Fruit fly (Drosophila melanogaster) whole organism: ENCODE results near the gene gNacalpha.

Experiments
- CG8478 ChIP-seq: fragments of >200 bp; optimal IDR thresholded peaks from 2 replicates; lab custom pipeline; 2018; ENCODE audit warnings: inconsistent platforms
- Dll ChIP-seq: fragments of >200 bp; optimal IDR thresholded peaks from 2 replicates; lab custom pipeline; 2017
- EcR ChIP-seq, 2 experiments: fragments of >200 bp; optimal IDR thresholded peaks; 2 replicates each; lab custom pipeline; 2017; ENCODE audit warnings: missing biosample characterization in 2 of 2, missing genetic modification characterization in 2 of 2, missing genetic modification reagents in 2 of 2
- pan ChIP-seq: fragments of >200 bp; optimal IDR thresholded peaks from 2 replicates; lab custom pipeline; 2017
- psq ChIP-seq: fragments of >200 bp; optimal IDR thresholded peaks from 2 replicates; lab custom pipeline; 2017
- usp ChIP-seq: fragments of >200 bp; optimal IDR thresholded peaks from 2 replicates; lab custom pipeline; 2017; ENCODE audit warnings: missing biosample characterization, missing genetic modification characterization, mixed read lengths

gNacalpha gene

DNA sequence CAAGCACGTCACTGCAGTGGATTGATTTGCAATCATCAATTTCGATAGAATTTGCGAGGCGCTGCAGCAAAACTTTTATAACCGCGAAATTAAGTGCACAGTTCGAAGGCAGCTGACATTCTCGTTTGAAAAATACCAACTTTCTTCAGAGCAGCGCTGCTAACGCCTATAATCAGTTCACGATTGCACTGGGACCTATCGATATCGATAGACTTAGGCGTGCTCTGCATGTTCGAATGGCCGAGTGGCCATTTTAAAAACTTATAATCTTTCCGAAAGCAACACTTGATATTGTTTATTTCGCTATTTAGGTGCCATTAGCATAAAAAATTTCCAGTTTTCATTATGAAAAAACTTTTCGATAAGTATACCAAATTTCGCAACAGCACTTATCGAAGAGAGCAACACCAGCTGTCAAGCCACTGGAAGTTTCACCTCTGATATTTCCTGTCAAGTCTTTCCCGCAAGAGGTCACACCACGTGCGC, at the start of gene gNacalpha:
Gene gNacalpha, plus strand, starts transcription at position 436 of the 486 bp plus-strand sequence.
- TF ChIP-seq usp (GFP tag; lab: Kevin White, UChicago) (no peak), EcR (GFP tag; optimal IDR thresholded peaks at IDR 0.05; lab: Kevin White, UChicago) (no peak), psq (no peak), pan (lab: Kevin White, UChicago) (no peak), Dll (lab: Kevin White, UChicago) (no peak), CG8478 (lab: Kevin White, UChicago) (no peak)

DNA sequence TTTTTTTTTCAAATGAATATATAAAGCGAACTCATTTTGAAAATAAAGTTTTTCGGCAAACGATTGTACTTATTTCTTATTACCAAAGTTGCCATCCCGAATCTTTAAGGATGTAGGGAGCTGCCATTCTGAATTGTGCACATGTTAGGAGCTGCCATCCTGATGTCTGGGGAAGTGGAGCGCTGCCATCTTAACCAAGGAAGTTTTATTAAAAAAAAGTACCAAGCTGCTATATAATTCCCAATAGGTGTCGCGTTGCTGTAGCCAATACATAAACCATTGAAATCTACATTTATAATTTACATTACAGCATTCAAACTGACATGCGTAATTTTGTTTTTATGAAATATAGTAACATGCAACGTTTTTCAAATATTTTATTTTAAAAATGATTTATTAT, 30.5 kb upstream of the gNacalpha start:
- TF ChIP-seq CG8478 (lab: Kevin White, UChicago) (no peak), usp (GFP tag; lab: Kevin White, UChicago) (no peak), Dll (lab: Kevin White, UChicago) (no peak), EcR (GFP tag; optimal IDR thresholded peaks at IDR 0.05; lab: Kevin White, UChicago) (no peak), pan (lab: Kevin White, UChicago) (no peak), psq (no peak)

DNA sequence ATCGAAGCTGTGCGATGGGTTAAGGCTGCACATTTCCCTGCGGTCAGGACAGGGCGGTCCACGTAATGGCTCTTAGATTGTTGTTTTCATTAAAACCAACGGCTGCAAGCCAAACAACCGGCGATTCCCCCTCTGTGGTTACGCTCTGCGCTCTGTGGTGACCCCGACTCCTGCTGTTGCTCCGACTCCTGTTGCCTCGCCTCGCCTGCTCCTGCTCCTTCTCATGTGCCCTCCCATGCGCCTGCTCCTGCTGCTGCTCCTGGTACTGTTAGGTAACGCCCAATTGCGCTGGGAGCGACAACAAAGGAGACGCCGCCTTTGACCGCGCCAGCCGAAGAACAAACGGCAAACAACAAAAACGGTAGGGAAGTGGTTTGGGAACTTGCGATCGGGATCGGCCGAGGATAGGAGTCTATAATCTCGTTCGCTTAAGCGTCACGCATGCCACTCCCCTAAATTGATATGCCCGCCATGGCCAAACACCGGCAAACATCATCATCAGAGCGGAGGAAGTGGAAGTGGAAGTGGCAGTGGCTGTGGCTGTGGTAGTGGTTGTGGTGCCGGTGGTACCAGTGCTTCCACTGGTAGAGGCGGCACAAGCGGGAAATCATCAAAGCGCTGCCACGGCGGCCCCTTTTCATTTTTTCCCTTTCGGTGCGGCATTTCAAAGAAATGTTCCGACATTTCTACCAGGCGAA, 29.8 kb upstream of the gNacalpha start:
- TF ChIP-seq Dll (lab: Kevin White, UChicago) (peak; percentile 76), psq (no peak), EcR (GFP tag; optimal IDR thresholded peaks at IDR 0.05; lab: Kevin White, UChicago) (no peak), CG8478 (lab: Kevin White, UChicago) (no peak)

DNA sequence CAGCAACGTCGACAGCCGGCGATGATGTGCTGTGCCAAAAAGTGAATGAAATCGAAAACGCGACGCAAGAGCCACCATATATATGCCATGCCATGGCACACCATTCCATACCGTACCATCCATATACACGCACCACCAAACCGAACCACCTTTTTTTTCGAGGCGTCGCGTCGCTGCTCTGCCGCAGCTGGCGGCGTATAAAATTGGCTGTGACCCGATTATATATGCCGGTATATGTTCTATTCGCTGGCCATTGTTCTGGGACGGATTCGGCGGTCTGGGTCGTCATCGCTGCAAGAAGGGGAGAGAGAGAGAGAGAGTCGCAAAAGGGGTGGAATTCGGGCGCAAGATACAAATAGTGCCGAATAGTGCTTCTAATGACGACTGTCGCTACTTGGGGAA, 29.2 kb upstream of the gNacalpha start:
- TF ChIP-seq psq, result no peak
- TF ChIP-seq pan (lab: Kevin White, UChicago), result no peak
- TF ChIP-seq usp (GFP tag; lab: Kevin White, UChicago), result no peak
- TF ChIP-seq CG8478 (lab: Kevin White, UChicago), result no peak

DNA sequence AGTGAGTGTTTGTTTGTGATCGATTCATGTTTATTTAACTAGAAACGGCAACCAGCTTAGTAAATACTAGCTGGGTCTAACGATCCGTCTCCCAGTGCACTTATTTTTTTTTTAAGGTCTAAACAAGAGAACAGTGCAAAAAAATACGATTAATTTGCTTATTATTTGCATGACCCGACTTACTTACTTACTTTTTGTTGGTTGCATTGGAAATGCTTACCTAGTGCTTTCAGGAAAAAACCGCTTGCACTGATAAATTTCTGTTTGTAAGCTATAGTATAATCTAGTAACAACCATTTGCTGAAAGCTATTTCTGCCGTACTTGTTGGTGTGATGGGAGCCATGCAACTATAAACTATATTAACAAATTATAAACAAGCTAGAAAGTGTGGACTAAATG, 28.1 kb upstream of the gNacalpha start:
- TF ChIP-seq psq (no peak), EcR (GFP tag; optimal IDR thresholded peaks at IDR 0.05; lab: Kevin White, UChicago) (no peak), CG8478 (lab: Kevin White, UChicago) (no peak), Dll (lab: Kevin White, UChicago) (no peak), usp (GFP tag; lab: Kevin White, UChicago) (no peak), pan (lab: Kevin White, UChicago) (no peak)

DNA sequence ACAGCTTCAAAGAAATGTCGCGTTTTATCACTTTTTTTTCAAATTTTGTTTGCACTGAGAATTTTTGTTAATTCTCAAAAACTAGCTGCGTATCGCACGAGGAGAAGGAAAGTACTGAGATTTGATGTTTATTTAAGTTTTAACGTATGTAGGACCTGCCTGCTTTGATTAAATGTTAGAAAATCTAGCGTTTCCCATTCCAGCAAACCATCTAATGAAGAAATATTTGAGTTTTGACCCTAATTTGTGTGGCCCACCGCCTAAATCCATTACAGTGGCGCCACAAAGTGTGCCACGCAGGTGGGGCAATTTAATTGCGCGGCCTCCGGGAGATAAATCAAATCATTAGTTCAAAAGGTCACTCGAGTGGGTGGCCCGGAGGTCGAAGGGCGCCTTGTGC, 10.2 kb upstream of the gNacalpha start, which contains the start of gene CG4375:
Gene CG4375, minus strand, starts transcription at position 101 of the 400 bp plus-strand sequence.
- TF ChIP-seq CG8478 (lab: Kevin White, UChicago) (no peak), usp (GFP tag; lab: Kevin White, UChicago) (no peak), Dll (lab: Kevin White, UChicago) (no peak), pan (lab: Kevin White, UChicago) (no peak), psq (no peak)

DNA sequence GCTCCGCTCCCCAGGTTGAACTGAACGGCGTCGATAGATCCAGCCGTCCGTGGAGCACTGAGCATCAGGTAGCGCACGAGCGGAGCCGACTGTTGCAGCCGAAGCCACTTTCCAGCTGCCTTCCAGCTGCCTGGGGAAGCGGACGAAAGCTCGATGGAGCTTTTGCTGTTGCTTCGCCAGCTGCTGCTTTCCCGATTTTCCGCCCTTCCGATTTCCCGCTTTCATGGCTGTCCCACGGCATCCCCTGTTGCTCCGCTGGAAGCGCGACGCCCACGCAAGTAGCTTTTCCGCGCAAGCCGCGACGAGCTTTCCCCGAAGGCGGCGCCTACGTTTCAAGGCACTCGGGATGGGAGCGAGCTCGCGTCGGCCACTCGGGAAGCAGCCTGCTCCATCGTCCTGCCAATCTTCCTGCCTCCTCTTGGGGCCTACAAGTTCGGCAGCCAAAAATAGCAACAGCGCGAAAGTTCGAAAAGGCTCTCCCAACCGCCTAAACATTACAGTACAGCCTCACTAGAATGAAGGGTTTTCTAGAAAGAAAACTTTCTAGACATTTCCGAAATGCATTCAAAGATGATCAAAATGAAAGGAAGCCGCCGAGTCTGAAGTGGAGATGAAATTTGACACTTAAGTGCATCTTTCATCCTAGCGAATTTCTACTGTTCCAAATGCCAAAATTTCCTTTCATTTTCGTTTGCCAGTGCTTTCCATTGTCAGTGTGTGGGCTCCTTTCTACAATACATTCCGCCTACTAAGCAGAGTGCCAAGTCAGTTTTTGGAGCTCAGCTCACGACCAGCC, 6.3 kb downstream of the gNacalpha start:
- TF ChIP-seq EcR (GFP tag; optimal IDR thresholded peaks at IDR 0.05; lab: Kevin White, UChicago), result no peak
- TF ChIP-seq pan (lab: Kevin White, UChicago), result no peak
- no peak for TF ChIP-seq Dll (lab: Kevin White, UChicago)
- no peak for TF ChIP-seq usp (GFP tag; lab: Kevin White, UChicago)
- TF ChIP-seq CG8478 (lab: Kevin White, UChicago), result no peak
- no peak for TF ChIP-seq psq

DNA sequence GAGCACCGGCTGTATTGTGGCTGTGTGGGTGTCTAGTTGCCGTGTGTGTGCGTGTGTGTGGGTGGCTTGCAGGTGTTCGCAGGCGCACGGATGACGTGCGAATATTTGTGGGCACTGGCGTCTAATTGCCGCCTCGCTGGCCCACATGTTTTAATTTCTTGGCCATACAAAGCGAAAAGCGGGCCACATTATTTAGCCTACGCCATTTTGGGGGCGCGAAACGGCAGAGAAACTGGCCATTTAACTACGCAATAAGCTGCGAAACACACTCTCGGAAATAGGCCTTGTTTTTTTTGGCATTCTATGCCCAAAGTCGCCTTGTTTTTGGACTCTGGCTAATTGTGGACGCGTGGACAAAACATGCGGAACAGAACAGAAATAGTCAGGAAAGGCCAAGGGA, 10.2 kb downstream of the gNacalpha start:
- TF ChIP-seq CG8478 (lab: Kevin White, UChicago) (no peak), psq (no peak), usp (GFP tag; lab: Kevin White, UChicago) (no peak), Dll (lab: Kevin White, UChicago) (no peak), pan (lab: Kevin White, UChicago) (no peak), EcR (GFP tag; optimal IDR thresholded peaks at IDR 0.05; lab: Kevin White, UChicago) (no peak)

DNA sequence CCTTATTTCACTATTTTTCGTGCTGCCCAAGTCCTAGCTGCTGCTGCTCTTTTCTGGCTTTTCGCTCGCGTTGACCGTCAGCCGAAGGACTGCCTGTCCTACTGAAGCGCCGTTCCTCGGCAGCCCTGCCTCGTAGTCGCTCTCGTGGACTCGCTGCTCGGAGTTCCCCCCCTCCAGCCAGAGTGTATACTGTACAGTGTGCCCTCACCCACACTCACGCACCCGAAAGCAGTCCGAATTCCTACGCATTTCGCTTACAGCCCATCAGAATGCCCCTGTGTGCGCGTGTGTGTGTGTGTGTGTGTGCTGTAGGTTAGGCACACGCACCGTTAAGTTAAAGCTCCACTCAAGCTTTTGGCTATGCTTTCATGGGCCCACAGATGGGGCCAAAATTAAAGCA, 10.9 kb downstream of the gNacalpha start, which contains the start of gene IA-2:
Gene IA-2, minus strand, starts transcription at position 89 of the 400 bp plus-strand sequence.
- TF ChIP-seq psq, result no peak
- no peak for TF ChIP-seq usp (GFP tag; lab: Kevin White, UChicago)

DNA sequence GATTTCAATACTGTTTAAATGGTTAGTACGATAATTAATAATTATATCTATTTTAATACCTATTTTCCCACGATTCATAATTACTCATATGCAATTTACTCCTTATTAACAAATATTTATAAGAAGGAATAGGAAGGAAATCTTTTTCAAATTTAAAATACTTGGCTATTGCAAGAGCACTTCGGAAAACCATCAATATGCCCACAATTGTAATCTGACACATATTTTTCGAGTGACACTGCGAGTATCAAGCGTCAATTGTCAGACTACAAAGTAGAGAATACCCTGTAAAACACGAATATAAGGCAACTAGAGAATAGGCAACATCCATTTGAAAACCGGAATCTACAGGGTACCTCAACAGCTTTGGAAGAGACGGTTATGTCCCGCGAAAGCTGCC, 11.4 kb downstream of the gNacalpha start:
- TF ChIP-seq usp (GFP tag; lab: Kevin White, UChicago) (no peak), psq (no peak), pan (lab: Kevin White, UChicago) (no peak)

DNA sequence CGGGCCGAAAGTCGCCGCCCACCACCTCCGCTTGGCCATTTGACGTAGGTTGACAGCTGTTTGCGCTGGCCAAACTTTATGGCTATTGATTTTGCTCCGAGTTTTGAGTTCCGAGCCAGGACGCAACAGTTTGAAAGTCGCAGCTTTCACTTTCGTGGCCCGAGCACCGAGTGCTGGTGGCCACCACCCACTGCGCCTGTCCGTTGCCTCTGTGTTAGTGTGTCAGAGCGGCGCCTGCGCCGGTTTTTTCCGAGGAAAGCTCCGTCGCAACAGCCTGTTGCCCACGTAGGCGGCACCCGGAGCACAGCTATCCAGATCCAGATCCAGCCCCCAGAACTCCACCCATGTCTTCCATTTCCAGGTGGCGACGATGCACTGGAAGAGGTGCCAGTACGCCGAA, 11.8 kb downstream of the gNacalpha start:
- TF ChIP-seq EcR (GFP tag; optimal IDR thresholded peaks at IDR 0.05; lab: Kevin White, UChicago), result no peak
- TF ChIP-seq pan (lab: Kevin White, UChicago), result no peak
- no peak for TF ChIP-seq usp (GFP tag; lab: Kevin White, UChicago)
- no peak for TF ChIP-seq Dll (lab: Kevin White, UChicago)
- TF ChIP-seq CG8478 (lab: Kevin White, UChicago), result no peak
- TF ChIP-seq psq, result no peak

DNA sequence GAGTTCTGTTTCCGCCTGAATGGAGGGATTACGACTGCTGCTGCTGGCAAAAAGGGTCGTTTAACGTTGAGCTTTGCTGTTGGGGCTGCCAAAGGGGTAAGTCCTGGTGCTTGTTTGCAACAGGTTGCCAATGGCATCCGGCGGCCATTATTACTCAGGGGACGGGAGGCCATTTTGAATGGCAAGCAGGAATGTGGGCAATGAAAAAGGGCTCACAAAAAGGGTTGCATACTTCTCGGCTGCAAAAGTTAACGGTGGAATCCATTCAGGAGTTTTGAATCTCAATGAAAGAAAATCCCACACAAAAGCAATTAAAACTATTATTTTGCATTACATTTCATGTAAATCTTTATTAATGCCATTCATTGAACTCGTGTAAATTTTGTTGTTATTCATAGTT, 12.3 kb downstream of the gNacalpha start:
- TF ChIP-seq CG8478 (lab: Kevin White, UChicago) (no peak), EcR (GFP tag; optimal IDR thresholded peaks at IDR 0.05; lab: Kevin White, UChicago) (no peak), pan (lab: Kevin White, UChicago) (no peak)
